Worm (Caenorhabditis elegans) whole organism, early embryonic: ENCODE data around the gene inx-11.

Experiments
- aly-1 ChIP-seq: sonication (generic microtip); optimal IDR thresholded peaks from 2 replicates; lab custom pipeline; 2016; ENCODE audit warnings: missing genetic modification characterization, missing compliant biosample characterization
- flt-1 ChIP-seq: fragments of 200-800 bp; sonication (Bioruptor generic); IDR thresholded peaks from 2 replicates; pipeline ENCODE4 v1.3.6; 2022; ENCODE audit warnings: missing genetic modification characterization, missing compliant biosample characterization
- hnd-1 ChIP-seq: sonication (generic microtip); optimal IDR thresholded peaks from 2 replicates; lab custom pipeline; 2016; ENCODE audit warnings: missing genetic modification characterization, missing compliant biosample characterization
- scrt-1 ChIP-seq: fragments of 200-800 bp; sonication (Bioruptor generic); IDR thresholded peaks from 2 replicates; pipeline ENCODE4 v1.3.6; 2022; ENCODE audit warnings: missing genetic modification characterization, missing compliant biosample characterization
- tbx-11 ChIP-seq: fragments of 200-800 bp; sonication (Bioruptor generic); IDR thresholded peaks from 2 replicates; pipeline ENCODE4 v1.3.6; 2022; ENCODE audit warnings: missing genetic modification characterization, missing compliant biosample characterization
- tra-4 ChIP-seq: sonication (generic microtip); optimal IDR thresholded peaks from 2 replicates; lab custom pipeline; 2017; ENCODE audit warnings: missing genetic modification characterization, missing compliant biosample characterization

DNA sequence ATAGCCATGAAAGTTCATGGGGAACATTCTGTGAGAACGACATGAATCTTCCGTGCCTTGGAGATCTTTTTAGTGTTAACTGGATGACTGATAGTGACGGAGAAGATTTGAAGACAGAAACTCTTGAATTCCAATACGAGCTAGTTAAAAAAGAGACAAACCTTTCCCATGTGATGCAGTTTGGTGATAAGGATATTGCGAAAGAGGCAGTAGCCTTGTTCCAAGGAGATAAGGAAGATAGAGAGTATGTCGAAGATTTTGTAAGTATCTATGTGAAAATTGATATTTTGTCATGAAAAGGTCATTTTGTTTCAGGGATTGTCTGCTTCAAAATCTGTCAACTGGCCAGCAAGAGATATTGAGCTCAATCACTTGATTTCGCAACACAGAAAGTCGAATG is 26.9 kb downstream of the inx-11 start:
- TF ChIP-seq flt-1 (GFP tag; lab: Robert Waterston, UW) (no peak), aly-1 (tag; lab: Kevin White, UChicago) (no peak), tbx-11 (GFP tag; lab: Robert Waterston, UW) (no peak), tra-4 (tag; lab: Kevin White, UChicago) (no peak), hnd-1 (no peak), scrt-1 (no peak)
